Worm (Caenorhabditis elegans) whole organism, L2 larva: Measurements from ENCODE around the gene trpa-1.

Experiments
- C34F6.9 ChIP-seq: fragments of 150-350 bp; optimal IDR thresholded peaks from 2 replicates; lab custom pipeline; 2014; ENCODE audit warnings: missing biosample characterization, missing genetic modification characterization
- ceh-82 ChIP-seq: fragments of 150-350 bp; optimal IDR thresholded peaks from 2 replicates; lab custom pipeline; 2014; ENCODE audit warnings: missing biosample characterization, missing genetic modification characterization
- lin-13 ChIP-seq: fragments of 150-350 bp; optimal IDR thresholded peaks from 2 replicates; lab custom pipeline; 2014; ENCODE audit warnings: missing biosample characterization, missing genetic modification reagents, missing genetic modification characterization

DNA sequence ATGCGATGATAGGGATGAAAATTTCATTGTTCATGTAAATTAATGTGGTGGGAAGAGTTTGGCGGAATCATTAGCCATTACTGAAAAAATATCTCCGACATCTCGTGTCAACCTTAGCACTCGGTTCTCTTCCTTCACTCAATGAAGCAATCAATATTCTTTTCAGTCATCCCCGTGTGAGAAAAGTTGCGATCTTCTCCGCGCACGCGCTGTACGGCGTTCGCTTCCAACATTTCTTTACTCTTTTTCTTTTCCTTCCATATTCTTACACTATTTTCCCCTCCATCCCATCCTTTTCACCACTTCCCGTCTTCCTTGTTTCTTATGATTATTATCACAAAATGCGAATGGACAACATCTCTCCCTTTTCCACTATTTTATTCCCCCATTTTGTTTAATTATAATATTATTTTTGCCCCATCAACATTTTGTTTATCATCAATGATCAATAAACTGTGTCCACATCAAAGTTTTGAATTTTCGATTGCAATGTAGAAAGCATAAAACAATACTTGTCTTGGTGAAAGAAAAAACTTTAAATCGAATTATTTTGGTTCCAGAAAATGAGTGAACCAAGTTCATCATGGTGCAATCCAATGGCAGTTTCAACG, 4.2 kb upstream of the trpa-1 start, which contains the start of gene mob-1:
- TF ChIP-seq ceh-82 (no peak), C34F6.9 (tag; lab: Kevin White, UChicago) (no peak), lin-13 (no peak)
